Worm (Caenorhabditis elegans) whole organism, L3 larva: ENCODE data around the gene cdh-4.

Experiments
- R02D3.7 ChIP-seq: fragments of 150-350 bp; optimal IDR thresholded peaks from 2 replicates; lab custom pipeline; 2014; ENCODE audit warnings: missing biosample characterization, missing genetic modification characterization
- ZK546.5 ChIP-seq: sonication (generic microtip); optimal IDR thresholded peaks from 2 replicates; lab custom pipeline; 2017; ENCODE audit warnings: missing biosample characterization, missing genetic modification characterization
- ama-1 ChIP-seq: fragments of 150-350 bp; optimal IDR thresholded peaks from 2 replicates; lab custom pipeline; 2018
- ceh-9 ChIP-seq: sonication (generic microtip); optimal IDR thresholded peaks from 2 replicates; lab custom pipeline; 2018; ENCODE audit warnings: missing biosample characterization, missing genetic modification characterization
- daf-12 ChIP-seq: fragments of 150-350 bp; optimal IDR thresholded peaks from 2 replicates; lab custom pipeline; 2014; ENCODE audit warnings: missing biosample characterization, missing genetic modification reagents, missing genetic modification characterization
- egl-5 ChIP-seq: fragments of 150-350 bp; optimal IDR thresholded peaks from 2 replicates; lab custom pipeline; 2017; ENCODE audit warnings: missing biosample characterization, missing genetic modification reagents, missing genetic modification characterization, inconsistent platforms
- elt-1 ChIP-seq: fragments of 150-350 bp; optimal IDR thresholded peaks from 2 replicates; lab custom pipeline; 2014; ENCODE audit warnings: missing biosample characterization, missing genetic modification characterization
- elt-2 ChIP-seq: sonication (generic microtip); optimal IDR thresholded peaks from 2 replicates; lab custom pipeline; 2016; ENCODE audit warnings: missing genetic modification reagents, mild to moderate bottlenecking, missing genetic modification characterization, missing compliant biosample characterization
- eor-1 ChIP-seq, 2 experiments: fragments of 150-350 bp; optimal IDR thresholded peaks; 2 replicates each; lab custom pipeline; 2014 to 2018; ENCODE audit warnings: missing biosample characterization in 2 of 2, missing genetic modification characterization in 2 of 2
- fkh-10 ChIP-seq: sonication (generic microtip); optimal IDR thresholded peaks from 2 replicates; lab custom pipeline; 2017; ENCODE audit warnings: missing biosample characterization, missing genetic modification reagents, missing genetic modification characterization
- fkh-2 ChIP-seq: fragments of 150-350 bp; optimal IDR thresholded peaks from 2 replicates; lab custom pipeline; 2014; ENCODE audit warnings: missing biosample characterization, missing genetic modification reagents, missing genetic modification characterization
- fos-1 ChIP-seq: fragments of 150-350 bp; optimal IDR thresholded peaks from 2 replicates; lab custom pipeline; 2014; ENCODE audit warnings: missing biosample characterization, missing genetic modification characterization
- hmg-11 ChIP-seq: sonication (generic microtip); optimal IDR thresholded peaks from 2 replicates; lab custom pipeline; 2016; ENCODE audit warnings: missing genetic modification characterization, missing compliant biosample characterization
- jun-1 ChIP-seq: fragments of 150-350 bp; optimal IDR thresholded peaks from 2 replicates; lab custom pipeline; 2014; ENCODE audit warnings: missing biosample characterization, missing genetic modification reagents, missing genetic modification characterization
- lin-39 ChIP-seq: fragments of 150-350 bp; optimal IDR thresholded peaks from 2 replicates; lab custom pipeline; 2018; ENCODE audit warnings: missing biosample characterization, missing genetic modification reagents, missing genetic modification characterization
- mdl-1 ChIP-seq: fragments of 150-350 bp; optimal IDR thresholded peaks from 2 replicates; lab custom pipeline; 2014; ENCODE audit warnings: missing biosample characterization, missing genetic modification characterization
- nfya-1 ChIP-seq: sonication (generic microtip); optimal IDR thresholded peaks from 2 replicates; lab custom pipeline; 2017; ENCODE audit warnings: missing genetic modification characterization, mild to moderate bottlenecking, missing compliant biosample characterization, antibody characterized with exemption, moderate library complexity; ENCODE audit not compliant: insufficient read depth
- nhr-11 ChIP-seq: fragments of 150-350 bp; optimal IDR thresholded peaks from 2 replicates; lab custom pipeline; 2014; ENCODE audit warnings: missing biosample characterization, missing genetic modification characterization
- nhr-12 ChIP-seq: fragments of 150-350 bp; optimal IDR thresholded peaks from 2 replicates; lab custom pipeline; 2014; ENCODE audit warnings: missing biosample characterization, missing genetic modification characterization
- nhr-23 ChIP-seq: fragments of 150-350 bp; optimal IDR thresholded peaks from 2 replicates; lab custom pipeline; 2014; ENCODE audit warnings: missing biosample characterization, missing genetic modification reagents, missing genetic modification characterization
- nhr-237 ChIP-seq: fragments of 150-350 bp; optimal IDR thresholded peaks from 2 replicates; lab custom pipeline; 2014; ENCODE audit warnings: missing biosample characterization, missing genetic modification characterization
- nhr-25 ChIP-seq: sonication (generic microtip); optimal IDR thresholded peaks from 2 replicates; lab custom pipeline; 2017; ENCODE audit warnings: missing biosample characterization, missing genetic modification characterization
- nhr-28 ChIP-seq: fragments of 150-350 bp; optimal IDR thresholded peaks from 2 replicates; lab custom pipeline; 2014; ENCODE audit warnings: missing biosample characterization, missing genetic modification characterization
- nhr-43 ChIP-seq: sonication (generic microtip); optimal IDR thresholded peaks from 2 replicates; lab custom pipeline; 2016; ENCODE audit warnings: mild to moderate bottlenecking, missing genetic modification characterization, missing compliant biosample characterization; ENCODE audit not compliant: poor library complexity, severe bottlenecking
- nhr-76 ChIP-seq: fragments of 150-350 bp; sonication (generic microtip); optimal IDR thresholded peaks from 5 replicates; lab custom pipeline; 2014; ENCODE audit warnings: missing biosample characterization, missing genetic modification characterization
- nhr-77 ChIP-seq: fragments of 150-350 bp; optimal IDR thresholded peaks from 2 replicates; lab custom pipeline; 2014; ENCODE audit warnings: missing biosample characterization, missing genetic modification characterization
- pha-4 ChIP-seq: fragments of 150-350 bp; optimal IDR thresholded peaks from 2 replicates; lab custom pipeline; 2014; ENCODE audit warnings: missing biosample characterization, missing genetic modification reagents, missing genetic modification characterization
- pqm-1 ChIP-seq: fragments of 150-350 bp; optimal IDR thresholded peaks from 2 replicates; lab custom pipeline; 2017; ENCODE audit warnings: missing biosample characterization, missing genetic modification characterization, inconsistent platforms
- sea-2 ChIP-seq: fragments of 150-350 bp; sonication (generic microtip); optimal IDR thresholded peaks from 4 replicates; lab custom pipeline; 2014; ENCODE audit warnings: missing biosample characterization, missing genetic modification reagents, missing genetic modification characterization
- skn-1 ChIP-seq: fragments of 150-350 bp; optimal IDR thresholded peaks from 2 replicates; lab custom pipeline; 2014; ENCODE audit warnings: missing biosample characterization, missing genetic modification characterization
- unc-39 ChIP-seq: sonication (generic microtip); optimal IDR thresholded peaks from 4 replicates; lab custom pipeline; 2017; ENCODE audit warnings: missing biosample characterization, missing genetic modification characterization
- unc-62 ChIP-seq: fragments of 150-350 bp; sonication (generic microtip); optimal IDR thresholded peaks from 4 replicates; lab custom pipeline; 2014; ENCODE audit warnings: missing biosample characterization, missing genetic modification reagents, missing genetic modification characterization
- zag-1 ChIP-seq: fragments of 150-350 bp; optimal IDR thresholded peaks from 2 replicates; lab custom pipeline; 2014; ENCODE audit warnings: missing biosample characterization, missing genetic modification characterization
- ztf-11 ChIP-seq: fragments of 150-350 bp; optimal IDR thresholded peaks from 2 replicates; lab custom pipeline; 2014; ENCODE audit warnings: missing biosample characterization, missing genetic modification characterization

Gene cdh-4

ce11 chrIII:4513926-4514325 is 6.2 kb upstream of the cdh-4 start:
- no peak for TF ChIP-seq skn-1 (tag; lab: Kevin White, UChicago)
- no peak for TF ChIP-seq unc-39 (tag; lab: Kevin White, UChicago)
- TF ChIP-seq nhr-237 (tag; lab: Kevin White, UChicago) = no peak
- TF ChIP-seq egl-5 (tag; lab: Kevin White, UChicago) = no peak
- TF ChIP-seq nhr-25 (tag; lab: Kevin White, UChicago) = no peak
- TF ChIP-seq zag-1 = no peak
- no peak for TF ChIP-seq nhr-11 (tag; lab: Kevin White, UChicago)
- no peak for TF ChIP-seq eor-1 (tag; optimal IDR thresholded peaks at IDR 0.05; lab: Kevin White, UChicago)
- peak; percentile 49 for TF ChIP-seq hmg-11
- no peak for TF ChIP-seq nhr-76 (tag; lab: Kevin White, UChicago)
- TF ChIP-seq elt-2 (tag; lab: Kevin White, UChicago) = no peak
- peak; percentile 44 for TF ChIP-seq lin-39 (tag; lab: Kevin White, UChicago)
- peak; percentile 28 for TF ChIP-seq pha-4
- no peak for TF ChIP-seq ZK546.5 (tag; lab: Kevin White, UChicago)
- no peak for TF ChIP-seq fkh-10 (GFP tag; lab: Kevin White, UChicago)
- peak; percentile 53 for TF ChIP-seq nfya-1 (tag; lab: Kevin White, UChicago)
- TF ChIP-seq ceh-9 = no peak
- no peak for TF ChIP-seq nhr-28 (tag; lab: Kevin White, UChicago)
- no peak for TF ChIP-seq pqm-1 (tag; lab: Kevin White, UChicago)
- no peak for TF ChIP-seq nhr-43 (tag; lab: Kevin White, UChicago)
- TF ChIP-seq jun-1 (tag; lab: Kevin White, UChicago) = no peak
- TF ChIP-seq nhr-23 = no peak
- no peak for TF ChIP-seq R02D3.7

ce11 chrIII:4515173-4515572 is 5.0 kb upstream of the cdh-4 start:
- no peak for TF ChIP-seq eor-1 (tag; optimal IDR thresholded peaks at IDR 0.05; lab: Kevin White, UChicago)
- no peak for TF ChIP-seq mdl-1
- no peak for TF ChIP-seq ama-1
- no peak for TF ChIP-seq nhr-77 (tag; lab: Kevin White, UChicago)
- TF ChIP-seq nhr-237 (tag; lab: Kevin White, UChicago) = no peak
- no peak for TF ChIP-seq unc-39 (tag; lab: Kevin White, UChicago)
- TF ChIP-seq R02D3.7 = no peak
- TF ChIP-seq fkh-2 (tag; lab: Kevin White, UChicago) = no peak
- TF ChIP-seq nhr-23 = no peak
- TF ChIP-seq sea-2 (GFP tag; lab: Kevin White, UChicago) = no peak
- TF ChIP-seq lin-39 (tag; lab: Kevin White, UChicago) = no peak
- no peak for TF ChIP-seq nhr-12 (tag; lab: Kevin White, UChicago)
- TF ChIP-seq unc-62 (GFP tag; lab: Kevin White, UChicago) = no peak
- no peak for TF ChIP-seq skn-1 (tag; lab: Kevin White, UChicago)
- no peak for TF ChIP-seq zag-1
- TF ChIP-seq hmg-11 = no peak
- no peak for TF ChIP-seq elt-1 (tag; lab: Kevin White, UChicago)
- TF ChIP-seq, all 47 proteins: peak for 0

ce11 chrIII:4517781-4518180 is 2.4 kb upstream of the cdh-4 start:
- TF ChIP-seq daf-12 (tag; lab: Kevin White, UChicago) (no peak), elt-1 (tag; lab: Kevin White, UChicago) (no peak), ama-1 (no peak), egl-5 (tag; lab: Kevin White, UChicago) (no peak), R02D3.7 (no peak), ztf-11 (tag; lab: Kevin White, UChicago) (no peak), nhr-25 (tag; lab: Kevin White, UChicago) (no peak), nhr-23 (no peak)

- no peak for TF ChIP-seq nhr-237 (tag; lab: Kevin White, UChicago)
Observed at ce11 chrIII:4519410-4519809, 747 bp upstream of the cdh-4 start.

- TF ChIP-seq skn-1 (tag; lab: Kevin White, UChicago) (no peak), fos-1 (tag; lab: Kevin White, UChicago) (no peak), nfya-1 (tag; lab: Kevin White, UChicago) (no peak), unc-62 (GFP tag; lab: Kevin White, UChicago) (no peak), nhr-28 (tag; lab: Kevin White, UChicago) (no peak)
- TF ChIP-seq, all 47 proteins: peak for 0
Observed at ce11 chrIII:4523411-4523810, 3.3 kb downstream of the cdh-4 start.
